Worm (Caenorhabditis elegans) whole organism, L4 larva: ENCODE results near the gene dcs-1.

Experiments used
- F37D6.2 ChIP-seq: sonication (generic microtip); optimal IDR thresholded peaks from 2 replicates; lab custom pipeline; 2016; ENCODE audit warnings: mild to moderate bottlenecking, missing genetic modification characterization, missing compliant biosample characterization
- R02D3.7 ChIP-seq: fragments of 150-350 bp; sonication (generic microtip); optimal IDR thresholded peaks from 3 replicates; lab custom pipeline; 2014; ENCODE audit warnings: missing biosample characterization, missing genetic modification characterization
- T20F7.1 ChIP-seq: fragments of 200-800 bp; sonication (Bioruptor generic); optimal IDR thresholded peaks from 2 replicates; lab custom pipeline; 2018; ENCODE audit warnings: mild to moderate bottlenecking, missing genetic modification characterization, missing compliant biosample characterization
- ama-1 ChIP-seq: fragments of 150-350 bp; optimal IDR thresholded peaks from 2 replicates; lab custom pipeline; 2014; ENCODE audit warnings: inconsistent platforms, mixed read lengths
- ctbp-1 ChIP-seq: fragments of 200-800 bp; sonication (Bioruptor generic); IDR thresholded peaks from 2 replicates; pipeline ENCODE4 v1.3.6; 2022; ENCODE audit warnings: missing genetic modification reagents, missing genetic modification characterization, missing compliant biosample characterization
- lsy-2 ChIP-seq, 2 experiments: fragments of 150-350 bp in 1 of 2; sonication (generic microtip) in 1 of 2; optimal IDR thresholded peaks; 2 replicates each; lab custom pipeline; 2014 to 2017; ENCODE audit warnings: missing biosample characterization in 2 of 2, missing genetic modification characterization in 2 of 2
- nhr-41 ChIP-seq: fragments of 200-800 bp; sonication (Bioruptor generic); IDR thresholded peaks from 2 replicates; pipeline ENCODE4 v1.3.6; 2022; ENCODE audit warnings: missing genetic modification reagents, missing genetic modification characterization, missing compliant biosample characterization
- unc-39 ChIP-seq: sonication (generic microtip); optimal IDR thresholded peaks from 2 replicates; lab custom pipeline; 2017; ENCODE audit warnings: missing biosample characterization, missing genetic modification characterization
- zag-1 ChIP-seq: fragments of 150-350 bp; optimal IDR thresholded peaks from 2 replicates; lab custom pipeline; 2014; ENCODE audit warnings: missing biosample characterization, missing genetic modification characterization

DNA sequence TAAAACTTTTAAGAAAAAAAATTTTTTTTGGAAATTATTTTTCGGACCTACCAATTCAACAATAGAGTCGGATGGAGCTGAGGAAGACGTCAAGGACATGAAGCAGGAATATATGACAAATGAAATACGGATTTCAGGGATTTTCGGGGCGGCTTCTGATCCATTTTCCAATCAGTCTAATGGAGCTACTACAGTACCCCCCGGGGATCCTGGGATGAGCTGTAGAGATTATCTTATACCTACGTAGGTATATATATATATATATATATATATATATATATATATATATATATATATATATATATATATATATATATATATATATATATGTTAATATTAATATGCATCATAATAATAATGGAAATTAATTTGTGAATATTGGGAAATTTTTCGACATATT lies 26.5 kb downstream of the dcs-1 start, which contains the start of gene ttx-1:
- no peak for TF ChIP-seq F37D6.2
- no peak for TF ChIP-seq lsy-2 (tag; optimal IDR thresholded peaks at IDR 0.05; lab: Kevin White, UChicago)
- no peak for TF ChIP-seq unc-39 (tag; lab: Kevin White, UChicago)
- no peak for TF ChIP-seq zag-1 (tag; lab: Kevin White, UChicago)
- no peak for TF ChIP-seq ctbp-1 (GFP tag; lab: Robert Waterston, UW)
- no peak for TF ChIP-seq nhr-41 (GFP tag; lab: Robert Waterston, UW)
- TF ChIP-seq R02D3.7 (tag; lab: Kevin White, UChicago), result no peak
- TF ChIP-seq ama-1 (lab: Kevin White, UChicago), result no peak
- TF ChIP-seq T20F7.1, result no peak
